Worm (Caenorhabditis elegans): ENCODE measurements around the gene sel-5.

Gene sel-5

DNA sequence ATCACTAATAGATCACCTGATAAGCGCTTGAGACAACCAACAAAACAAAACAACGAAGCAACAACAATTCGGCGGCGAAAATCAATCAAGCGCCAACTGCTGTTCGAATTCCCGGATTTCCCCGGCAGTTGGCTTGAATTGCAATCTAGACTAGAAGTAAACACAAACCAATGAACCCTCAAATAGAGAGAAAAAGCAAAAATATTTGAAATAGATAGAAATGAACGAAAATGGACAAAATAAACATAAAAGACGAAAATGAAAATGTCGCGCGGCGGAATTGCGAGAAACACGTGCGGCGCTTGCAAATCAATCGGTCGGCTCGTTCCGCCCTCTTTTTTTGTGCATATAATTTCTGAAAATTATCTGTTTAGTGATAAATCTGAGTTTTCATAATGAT, 9.8 kb downstream of the sel-5 start, which contains the start of gene idhg-1 (continued):
- TF ChIP-seq alr-1 (tag; optimal IDR thresholded peaks at IDR 0.05; ENCODE audit: borderline replicate concordance) (no peak), unc-62 (GFP tag; optimal IDR thresholded peaks at IDR 0.05) (no peak), lin-13 (GFP tag; optimal IDR thresholded peaks at IDR 0.05) (peak; percentile 41), dsc-1 (tag; optimal IDR thresholded peaks at IDR 0.05) (peak; percentile 79), lin-14 (GFP tag; optimal IDR thresholded peaks at IDR 0.05) (peak; percentile 71), pqm-1 (tag; optimal IDR thresholded peaks at IDR 0.05) (no peak), fos-1 (tag; optimal IDR thresholded peaks at IDR 0.05) (no peak), ztf-4 (tag; optimal IDR thresholded peaks at IDR 0.05) (peak; percentile 63), ceh-90 (tag; optimal IDR thresholded peaks at IDR 0.05) (no peak), elt-2 (tag; optimal IDR thresholded peaks at IDR 0.05) (peak; percentile 67)

DNA sequence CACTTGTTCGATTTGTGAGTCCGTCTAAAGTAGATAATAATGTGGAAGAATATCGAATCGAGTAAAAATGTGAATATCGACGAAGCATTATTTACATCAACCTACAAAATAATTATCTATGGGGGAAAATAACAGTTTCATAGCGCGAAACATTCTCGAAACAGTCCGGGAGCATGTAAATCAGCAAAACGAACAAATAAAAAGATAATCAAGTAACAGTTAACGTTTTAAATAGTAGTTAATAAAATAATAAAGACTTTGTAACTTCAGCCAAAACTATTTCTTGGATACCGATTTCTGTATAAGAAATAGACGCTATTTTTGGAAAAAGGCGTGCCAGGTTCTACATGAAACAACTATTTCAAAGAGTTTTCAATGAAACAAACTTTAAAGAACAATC, 10.2 kb downstream of the sel-5 start, which contains the start of gene mlcd-1:
mlcd-1 (minus strand) TSS at position 101 of the 400 bp plus-strand sequence.
- no peak for TF ChIP-seq mep-1 (tag; optimal IDR thresholded peaks at IDR 0.05)
- TF ChIP-seq nhr-11 (tag; optimal IDR thresholded peaks at IDR 0.05), result no peak
- no peak for TF ChIP-seq egl-27 (tag; optimal IDR thresholded peaks at IDR 0.05)
- no peak for TF ChIP-seq C34B4.2 (tag; optimal IDR thresholded peaks at IDR 0.05)
- TF ChIP-seq pqm-1 (tag; optimal IDR thresholded peaks at IDR 0.05), result no peak
- TF ChIP-seq fos-1 (tag; optimal IDR thresholded peaks at IDR 0.05), result no peak

DNA sequence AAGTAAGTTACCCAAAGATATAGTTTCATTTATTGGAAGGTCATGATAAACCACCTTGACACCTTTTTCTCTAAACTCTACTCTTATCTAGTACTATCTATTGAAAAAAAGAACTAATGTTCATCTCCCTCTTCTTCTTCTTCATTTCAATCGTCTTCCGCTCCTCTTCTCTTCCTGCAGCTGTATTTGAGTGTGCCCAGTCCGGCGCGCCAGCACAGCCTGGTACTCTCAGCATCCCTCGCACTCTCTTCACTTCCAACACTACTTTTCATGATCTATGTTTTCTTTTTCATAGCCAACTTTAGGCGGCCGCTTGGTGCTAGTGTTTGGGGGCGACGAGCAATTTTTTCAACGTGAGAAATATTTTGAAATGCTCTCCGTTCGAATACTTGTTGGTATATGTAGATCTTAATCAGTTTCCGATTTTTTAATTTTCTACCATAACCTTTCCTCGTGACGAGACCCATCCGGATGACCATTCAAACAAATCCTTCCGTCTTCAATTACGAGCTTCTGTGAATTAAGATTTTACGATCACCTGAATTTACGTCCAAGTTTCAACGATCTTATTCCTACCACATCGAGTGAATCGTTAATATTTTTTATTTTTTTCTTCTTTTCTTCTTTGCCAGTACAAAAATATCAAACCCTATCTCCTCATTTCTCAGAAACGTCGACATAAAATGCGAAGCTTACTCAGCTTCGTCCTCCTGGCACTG, 16.0 kb downstream of the sel-5 start, which contains the start of gene pan-1:
pan-1 (plus strand) TSS at position 669 of the 719 bp plus-strand sequence.
- TF ChIP-seq nhr-77 (tag; optimal IDR thresholded peaks at IDR 0.05) (no peak), lin-39 (tag; optimal IDR thresholded peaks at IDR 0.05) (no peak), efl-3 (GFP tag; optimal IDR thresholded peaks at IDR 0.05) (no peak), alr-1 (tag; optimal IDR thresholded peaks at IDR 0.05; ENCODE audit: borderline replicate concordance) (no peak), isw-1 (GFP tag; IDR thresholded peaks at IDR 0.05) (no peak), zip-4 (GFP tag; optimal IDR thresholded peaks at IDR 0.05) (no peak), unc-130 (tag; optimal IDR thresholded peaks at IDR 0.05) (no peak), tlp-1 (tag; optimal IDR thresholded peaks at IDR 0.05) (no peak), rnt-1 (tag; optimal IDR thresholded peaks at IDR 0.05) (peak; percentile 25), ceh-82 (tag; optimal IDR thresholded peaks at IDR 0.05) (peak in 1 of 3 experiments; percentile 0), pqm-1 (tag; optimal IDR thresholded peaks at IDR 0.05) (no peak), hlh-4 (tag; optimal IDR thresholded peaks at IDR 0.05) (no peak), mep-1 (tag; optimal IDR thresholded peaks at IDR 0.05) (peak; percentile 27), fkh-4 (tag; optimal IDR thresholded peaks at IDR 0.05; ENCODE audit: borderline replicate concordance) (no peak), lin-14 (GFP tag; optimal IDR thresholded peaks at IDR 0.05) (peak; percentile 82), ets-5 (GFP tag; IDR thresholded peaks at IDR 0.05) (no peak), skn-1 (tag; optimal IDR thresholded peaks at IDR 0.05) (no peak), hpl-2 (GFP tag; optimal IDR thresholded peaks at IDR 0.05) (no peak), snu-23 (GFP tag; optimal IDR thresholded peaks at IDR 0.05) (peak; percentile 42), ceh-63 (GFP tag; optimal IDR thresholded peaks at IDR 0.05) (no peak), unc-30 (tag; optimal IDR thresholded peaks at IDR 0.05) (no peak), lir-3 (tag; optimal IDR thresholded peaks at IDR 0.05; ENCODE audit: poor library complexity) (no peak), aha-1 (tag; optimal IDR thresholded peaks at IDR 0.05) (no peak), nhr-11 (tag; optimal IDR thresholded peaks at IDR 0.05) (no peak), elt-2 (tag; optimal IDR thresholded peaks at IDR 0.05) (no peak), nhr-85 (tag) (peak; percentile 65), mef-2 (tag; optimal IDR thresholded peaks at IDR 0.05) (no peak), ceh-8 (GFP tag; optimal IDR thresholded peaks at IDR 0.05) (no peak), C16A3.4 (tag; optimal IDR thresholded peaks at IDR 0.05) (no peak), grh-1 (GFP tag; IDR thresholded peaks at IDR 0.05) (no peak), ztf-4 (tag; optimal IDR thresholded peaks at IDR 0.05) (peak; percentile 74), lin-35 (GFP tag; optimal IDR thresholded peaks at IDR 0.05) (peak in 1 of 2 experiments; percentile 0), F16B12.6 (tag; optimal IDR thresholded peaks at IDR 0.05) (no peak), nhr-90 (tag; optimal IDR thresholded peaks at IDR 0.05; ENCODE audit: poor library complexity) (no peak), egl-13 (tag; optimal IDR thresholded peaks at IDR 0.05) (no peak), elt-3 (tag; optimal IDR thresholded peaks at IDR 0.05) (no peak), lin-15B (tag; optimal IDR thresholded peaks at IDR 0.05) (no peak), nhr-28 (tag; optimal IDR thresholded peaks at IDR 0.05) (no peak), lsy-2 (tag; optimal IDR thresholded peaks at IDR 0.05) (peak; percentile 21 to 46), fkh-8 (tag; optimal IDR thresholded peaks at IDR 0.05) (no peak)
